Fruit fly (Drosophila melanogaster): ENCODE data around the gene spri.

dm6 chrX:10601479-10601921 is 16.3 kb upstream of the spri start:
- TF ChIP-seq dm (GFP tag; optimal IDR thresholded peaks at IDR 0.05) (no peak), CG5953 (GFP tag; IDR thresholded peaks at IDR 0.05) (no peak), CG31388 (GFP tag; optimal IDR thresholded peaks at IDR 0.05) (no peak), CG34376 (GFP tag; optimal IDR thresholded peaks at IDR 0.05) (peak; percentile 38), hth (optimal IDR thresholded peaks at IDR 0.05) (no peak), Side (GFP tag; optimal IDR thresholded peaks at IDR 0.05) (no peak), CG2129 (GFP tag; IDR thresholded peaks at IDR 0.05; ENCODE audit: partially characterized antibody) (no peak; the same call in 1 of the 2 replicates), pum (GFP tag; optimal IDR thresholded peaks at IDR 0.05) (no peak), CG12744 (GFP tag; optimal IDR thresholded peaks at IDR 0.05) (no peak), CG8089 (GFP tag; optimal IDR thresholded peaks at IDR 0.05) (no peak), CoRest (tag; optimal IDR thresholded peaks at IDR 0.05) (peak; percentile 61), wdn (GFP tag; IDR thresholded peaks at IDR 0.05) (0 out of 2 replicates have a peak, but pooled peaks have one; percentile 23), CG16863 (GFP tag; optimal IDR thresholded peaks at IDR 0.05) (no peak), ken (GFP tag; IDR thresholded peaks at IDR 0.05) (0 out of 3 replicates have a peak, but pooled peaks have one; percentile 14)

Measured in whole organism, embryonic.